Worm (Caenorhabditis elegans): ENCODE data around the gene srlf-33.

ce11 chrIV:11970171-11970570, 44.9 kb upstream of the srlf-33 start, which contains the start of gene ZK829.9:
- TF ChIP-seq aly-2 (tag; optimal IDR thresholded peaks at IDR 0.05) (no peak), nhr-76 (tag; optimal IDR thresholded peaks at IDR 0.05) (no peak), mdl-1 (tag; optimal IDR thresholded peaks at IDR 0.05) (no peak), jun-1 (tag; optimal IDR thresholded peaks at IDR 0.05) (no peak), ztf-11 (tag; optimal IDR thresholded peaks at IDR 0.05) (no peak), ztf-4 (tag; optimal IDR thresholded peaks at IDR 0.05) (no peak), egl-27 (tag; optimal IDR thresholded peaks at IDR 0.05) (no peak)
